Fruit fly (Drosophila melanogaster) whole organism, wandering third instar larva: ENCODE data around the gene Ac13E.

Experiments used
- CG32264 ChIP-seq: fragments of 200-800 bp; sonication (Bioruptor generic); optimal IDR thresholded peaks from 2 replicates; lab custom pipeline; 2016; ENCODE audit warnings: missing biosample characterization, missing genetic modification characterization
- CG9705 ChIP-seq: fragments of 200-800 bp; sonication (Bioruptor generic); optimal IDR thresholded peaks from 2 replicates; lab custom pipeline; 2018; ENCODE audit warnings: missing biosample characterization, mild to moderate bottlenecking, missing genetic modification characterization
- CrebA ChIP-seq: fragments of 200-800 bp; sonication (Bioruptor generic); optimal IDR thresholded peaks from 2 replicates; lab custom pipeline; 2016; ENCODE audit warnings: missing biosample characterization, mild to moderate bottlenecking, missing genetic modification characterization, borderline replicate concordance
- Dfd ChIP-seq: fragments of >200 bp; optimal IDR thresholded peaks from 2 replicates; lab custom pipeline; 2017; ENCODE audit warnings: missing biosample characterization, missing genetic modification characterization
- Dif ChIP-seq: fragments of 200-275, 200-300 bp; sonication (Bioruptor generic); optimal IDR thresholded peaks from 2 replicates; lab custom pipeline; 2018; ENCODE audit warnings: missing biosample characterization, missing genetic modification characterization; ENCODE audit not compliant: partially characterized antibody
- GATAd ChIP-seq: sonication (Bioruptor generic); optimal IDR thresholded peaks from 2 replicates; lab custom pipeline; 2016; ENCODE audit warnings: missing biosample characterization, missing genetic modification characterization
- HLH106 ChIP-seq: fragments of 200-800 bp; optimal IDR thresholded peaks from 3 replicates; lab custom pipeline; 2019; ENCODE audit warnings: missing biosample characterization, mild to moderate bottlenecking, missing genetic modification characterization, moderate library complexity
- Hnf4 ChIP-seq: fragments of 200-800 bp; sonication (Bioruptor generic); optimal IDR thresholded peaks from 2 replicates; lab custom pipeline; 2016; ENCODE audit warnings: missing biosample characterization, mild to moderate bottlenecking, missing genetic modification characterization
- Hr83 ChIP-seq: fragments of 200-300 bp; sonication (Bioruptor generic); optimal IDR thresholded peaks from 2 replicates; lab custom pipeline; 2016; ENCODE audit warnings: missing biosample characterization, mild to moderate bottlenecking, missing genetic modification characterization, moderate library complexity; ENCODE audit not compliant: poor library complexity, severe bottlenecking
- Jra ChIP-seq: sonication (Bioruptor generic); optimal IDR thresholded peaks from 2 replicates; lab custom pipeline; 2016; ENCODE audit warnings: missing biosample characterization, missing genetic modification characterization
- Myc ChIP-seq: fragments of >200 bp; optimal IDR thresholded peaks from 2 replicates; lab custom pipeline; 2017
- N ChIP-seq: fragments of >200 bp; optimal IDR thresholded peaks from 2 replicates; lab custom pipeline; 2018; ENCODE audit warnings: missing biosample characterization, missing external identifiers, missing genetic modification characterization
- OdsH ChIP-seq: fragments of 200-800 bp; sonication (Bioruptor generic); optimal IDR thresholded peaks from 2 replicates; lab custom pipeline; 2016; ENCODE audit warnings: missing biosample characterization, mild to moderate bottlenecking, missing genetic modification characterization
- Rel ChIP-seq, 2 experiments: fragments of 200-800 bp; sonication (Bioruptor generic) in 1 of 2; optimal IDR thresholded peaks; 2 replicates in 1 of 2; 3 replicates in 1 of 2; lab custom pipeline; 2016 to 2019; ENCODE audit warnings: mild to moderate bottlenecking in 2 of 2, missing biosample characterization in 2 of 2, missing genetic modification characterization in 2 of 2, moderate library complexity in 1 of 2
- Sp1 ChIP-seq: fragments of 200-800 bp; sonication (Bioruptor generic); optimal IDR thresholded peaks from 3 replicates; lab custom pipeline; 2019; ENCODE audit warnings: missing biosample characterization, mild to moderate bottlenecking, missing genetic modification characterization, moderate library complexity
- Vsx2 ChIP-seq: fragments of 200-300, 225-300 bp; sonication (Bioruptor generic); optimal IDR thresholded peaks from 2 replicates; lab custom pipeline; 2018; ENCODE audit warnings: missing biosample characterization, missing genetic modification characterization; ENCODE audit not compliant: partially characterized antibody
- br ChIP-seq: fragments of 200-800 bp; sonication (Bioruptor generic); optimal IDR thresholded peaks from 2 replicates; lab custom pipeline; 2016; ENCODE audit warnings: missing biosample characterization, missing genetic modification characterization
- brk ChIP-seq: fragments of 200-800 bp; sonication (Bioruptor generic); optimal IDR thresholded peaks from 2 replicates; lab custom pipeline; 2016; ENCODE audit warnings: missing biosample characterization, mild to moderate bottlenecking, missing genetic modification characterization
- dl ChIP-seq, 2 experiments: fragments of 175-275, 200-275 bp in 1 of 2; fragments of 200-275 bp in 1 of 2; sonication (Bioruptor generic); optimal IDR thresholded peaks; lab custom pipeline; 2018; ENCODE audit warnings: mild to moderate bottlenecking in 2 of 2, missing biosample characterization in 2 of 2, missing genetic modification characterization in 2 of 2, moderate library complexity in 2 of 2; ENCODE audit not compliant: partially characterized antibody in 2 of 2, insufficient read depth in 1 of 2
- dmrt93B ChIP-seq: fragments of 200-800 bp; sonication (Bioruptor generic); optimal IDR thresholded peaks from 2 replicates; lab custom pipeline; 2018; ENCODE audit warnings: missing biosample characterization, mild to moderate bottlenecking, missing genetic modification characterization
- dsf ChIP-seq: sonication (Bioruptor generic); optimal IDR thresholded peaks from 2 replicates; lab custom pipeline; 2016; ENCODE audit warnings: missing biosample characterization, missing genetic modification characterization, borderline replicate concordance
- ey ChIP-seq: fragments of 200-800 bp; sonication (Bioruptor generic); optimal IDR thresholded peaks from 2 replicates; lab custom pipeline; 2016; ENCODE audit warnings: missing biosample characterization, missing genetic modification characterization
- foxo ChIP-seq, 2 experiments: fragments of 200-800 bp; sonication (Bioruptor generic); optimal IDR thresholded peaks; 2 replicates in 1 of 2; 3 replicates in 1 of 2; lab custom pipeline; 2016 to 2017; ENCODE audit warnings: missing biosample characterization in 2 of 2, missing genetic modification characterization in 2 of 2
- fru ChIP-seq: fragments of 200-800 bp; sonication (Bioruptor generic); optimal IDR thresholded peaks from 3 replicates; lab custom pipeline; 2016; ENCODE audit warnings: missing biosample characterization, mild to moderate bottlenecking, missing genetic modification characterization
- h ChIP-seq: fragments of 200-800 bp; sonication (Bioruptor generic); optimal IDR thresholded peaks from 3 replicates; lab custom pipeline; 2016; ENCODE audit warnings: missing biosample characterization, mild to moderate bottlenecking, missing genetic modification characterization
- jim ChIP-seq: fragments of 175-275, 200-325 bp; sonication (Bioruptor generic); optimal IDR thresholded peaks from 2 replicates; lab custom pipeline; 2016; ENCODE audit warnings: missing biosample characterization, mild to moderate bottlenecking, missing genetic modification characterization
- lola ChIP-seq: fragments of >200 bp; optimal IDR thresholded peaks from 2 replicates; lab custom pipeline; 2017; ENCODE audit warnings: missing biosample characterization, missing genetic modification characterization
- pan ChIP-seq: fragments of >200 bp; optimal IDR thresholded peaks from 2 replicates; lab custom pipeline; 2017
- psq ChIP-seq: fragments of 200-800 bp; sonication (Bioruptor generic); optimal IDR thresholded peaks from 3 replicates; lab custom pipeline; 2017; ENCODE audit warnings: missing biosample characterization, mild to moderate bottlenecking, missing genetic modification characterization, moderate library complexity
- rgr ChIP-seq: fragments of 200-800 bp; sonication (Bioruptor generic); optimal IDR thresholded peaks from 3 replicates; lab custom pipeline; 2016; ENCODE audit warnings: missing biosample characterization, mild to moderate bottlenecking, missing genetic modification characterization
- sage ChIP-seq: fragments of 200-800 bp; sonication (Bioruptor generic); optimal IDR thresholded peaks from 2 replicates; lab custom pipeline; 2016; ENCODE audit warnings: missing biosample characterization, mild to moderate bottlenecking, missing genetic modification characterization
- sv ChIP-seq: fragments of 200-800 bp; sonication (Bioruptor generic); optimal IDR thresholded peaks from 3 replicates; lab custom pipeline; 2016; ENCODE audit warnings: missing biosample characterization, missing genetic modification characterization
- tai ChIP-seq: sonication (Bioruptor generic); optimal IDR thresholded peaks from 2 replicates; lab custom pipeline; 2016; ENCODE audit warnings: missing biosample characterization, missing genetic modification characterization
- usp ChIP-seq: fragments of >200 bp; optimal IDR thresholded peaks from 2 replicates; lab custom pipeline; 2017; ENCODE audit warnings: missing biosample characterization, missing genetic modification characterization
- woc ChIP-seq: sonication (Bioruptor generic); optimal IDR thresholded peaks from 2 replicates; lab custom pipeline; 2016; ENCODE audit warnings: missing biosample characterization, mild to moderate bottlenecking, missing genetic modification characterization

Gene Ac13E

dm6 chrX:15554256-15554678, at the start of gene Ac13E:
Ac13E (minus strand) TSS chrX:15554278.
- TF ChIP-seq fru (GFP tag; lab: Kevin White, UChicago) (peak; percentile 93), CrebA (GFP tag; lab: Kevin White, UChicago) (peak; percentile 36), h (peak; percentile 91), Vsx2 (GFP tag; lab: Kevin White, UChicago) (no peak), Dfd (GFP tag; lab: Kevin White, UChicago) (no peak), CG32264 (GFP tag; lab: Kevin White, UChicago) (peak; percentile 51), Rel (GFP tag; optimal IDR thresholded peaks at IDR 0.05; lab: Kevin White, UChicago) (peak; percentile 64), Rel (tag; optimal IDR thresholded peaks at IDR 0.05; lab: Kevin White, UChicago) (peak; percentile 48), br (GFP tag; lab: Kevin White, UChicago) (peak; percentile 92), brk (GFP tag; lab: Kevin White, UChicago) (peak; percentile 72), Myc (no peak), sv (GFP tag; lab: Kevin White, UChicago) (peak; percentile 94), HLH106 (peak; percentile 91), Dif (GFP tag; lab: Kevin White, UChicago) (no peak), foxo (GFP tag; optimal IDR thresholded peaks at IDR 0.05; lab: Kevin White, UChicago) (peak; percentile 34 to 92), Jra (GFP tag; lab: Kevin White, UChicago) (peak; percentile 54), OdsH (GFP tag; lab: Kevin White, UChicago) (peak; percentile 88), jim (GFP tag; lab: Kevin White, UChicago) (no peak), sage (GFP tag; lab: Kevin White, UChicago) (peak; percentile 84), dmrt93B (GFP tag; lab: Kevin White, UChicago) (peak; percentile 88), N (GFP tag; lab: Kevin White, UChicago) (no peak), psq (peak; percentile 81), usp (GFP tag; lab: Kevin White, UChicago) (no peak), woc (GFP tag; lab: Kevin White, UChicago) (peak; percentile 92), lola (GFP tag; lab: Kevin White, UChicago) (no peak), dl (GFP tag; optimal IDR thresholded peaks at IDR 0.05; lab: Kevin White, UChicago; ENCODE audit: insufficient read depth in 1 of 2, partially characterized antibody in 2 of 2) (no peak), rgr (GFP tag; lab: Kevin White, UChicago) (peak; percentile 90), Sp1 (GFP tag; lab: Kevin White, UChicago) (peak; percentile 90), CG9705 (GFP tag; lab: Kevin White, UChicago) (peak; percentile 91), GATAd (GFP tag; lab: Kevin White, UChicago) (no peak), dsf (GFP tag; lab: Kevin White, UChicago) (peak; percentile 39), tai (peak; percentile 79), Hnf4 (GFP tag; lab: Kevin White, UChicago) (peak; percentile 81), ey (GFP tag; lab: Kevin White, UChicago) (peak; percentile 87), Hr83 (GFP tag; lab: Kevin White, UChicago) (no peak)

dm6 chrX:15602438-15602837, 48.4 kb upstream of the Ac13E start:
- TF ChIP-seq CG32264 (GFP tag; lab: Kevin White, UChicago) (no peak), h (peak; percentile 17), rgr (GFP tag; lab: Kevin White, UChicago) (peak; percentile 18)

- TF ChIP-seq pan = no peak
- TF ChIP-seq GATAd (GFP tag; lab: Kevin White, UChicago) = no peak
- TF ChIP-seq OdsH (GFP tag; lab: Kevin White, UChicago) = no peak
- TF ChIP-seq foxo (GFP tag; optimal IDR thresholded peaks at IDR 0.05; lab: Kevin White, UChicago) = no peak
These were observed 47.2 kb upstream of the Ac13E start for dm6 chrX:15601285-15601684.
